Worm (Caenorhabditis elegans): Measurements from ENCODE around the gene F41G3.18.

Gene F41G3.18

DNA sequence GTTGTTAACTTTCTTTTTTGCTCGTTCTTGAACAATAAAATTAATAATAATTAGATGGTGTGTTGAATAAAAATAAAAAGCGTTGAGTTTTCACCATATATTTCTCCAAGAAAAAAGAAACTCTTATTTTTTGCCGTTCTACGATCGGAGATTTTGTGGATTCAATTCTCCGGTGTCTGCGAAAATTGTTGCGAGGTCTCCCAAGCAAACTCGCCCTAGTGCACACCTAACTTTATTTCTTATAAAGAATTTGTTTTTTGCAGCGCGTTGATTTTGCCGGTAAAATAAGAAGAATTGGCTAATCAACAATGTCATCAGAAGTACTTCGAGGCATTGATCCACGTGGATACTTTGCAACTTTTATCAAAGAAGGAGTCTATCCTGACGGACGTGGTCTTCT lies 26.7 kb upstream of the F41G3.18 start, which contains the start of gene exos-8 (continued):
- TF ChIP-seq die-1 (tag; optimal IDR thresholded peaks at IDR 0.05) = peak; percentile 19
- peak; percentile 60 for TF ChIP-seq ceh-27 (GFP tag; optimal IDR thresholded peaks at IDR 0.05)
- TF ChIP-seq ZK185.1 (tag; optimal IDR thresholded peaks at IDR 0.05; ENCODE audit: poor library complexity, severe bottlenecking) = peak; percentile 48
- TF ChIP-seq attf-3 (GFP tag; conservative IDR thresholded peaks at IDR 0.05) = peak; percentile 65
- TF ChIP-seq him-1 (tag; optimal IDR thresholded peaks at IDR 0.05) = peak; percentile 12
- TF ChIP-seq ztf-3 (GFP tag; optimal IDR thresholded peaks at IDR 0.05) = no peak
- TF ChIP-seq unc-62 (GFP tag; optimal IDR thresholded peaks at IDR 0.05) = no peak
- no peak for TF ChIP-seq chd-7 (tag; optimal IDR thresholded peaks at IDR 0.05)
- no peak for TF ChIP-seq nhr-120 (GFP tag; IDR thresholded peaks at IDR 0.05)
- no peak for TF ChIP-seq hrde-1 (tag; optimal IDR thresholded peaks at IDR 0.05; ENCODE audit: borderline replicate concordance)
- no peak for TF ChIP-seq ztf-22 (GFP tag; optimal IDR thresholded peaks at IDR 0.05)
- peak; percentile 57 for TF ChIP-seq dox-1 (GFP tag; IDR thresholded peaks at IDR 0.05)
- peak; percentile 41; the same call in 1 of the 2 replicates for TF ChIP-seq hmg-1.2 (GFP tag; IDR thresholded peaks at IDR 0.05)
- peak; percentile 87 for TF ChIP-seq attf-5 (GFP tag; optimal IDR thresholded peaks at IDR 0.05)
- no peak for TF ChIP-seq ztf-6 (GFP tag; IDR thresholded peaks at IDR 0.05)
- TF ChIP-seq let-526 (GFP tag; IDR thresholded peaks at IDR 0.05) = no peak
- TF ChIP-seq F49E8.2 (tag; optimal IDR thresholded peaks at IDR 0.05; ENCODE audit: insufficient read depth) = no peak
- TF ChIP-seq F57A8.1 (GFP tag; optimal IDR thresholded peaks at IDR 0.05) = no peak
- no peak for TF ChIP-seq nfya-2 (GFP tag; IDR thresholded peaks at IDR 0.05)
- TF ChIP-seq ceh-58 (GFP tag; IDR thresholded peaks at IDR 0.05) = no peak
- TF ChIP-seq D2030.7 (GFP tag; IDR thresholded peaks at IDR 0.05) = peak; percentile 69; the same call in 1 of the 2 replicates
- no peak for TF ChIP-seq rcor-1 (GFP tag; IDR thresholded peaks at IDR 0.05)
- TF ChIP-seq F23B12.7 (tag; optimal IDR thresholded peaks at IDR 0.05; ENCODE audit: insufficient read depth) = peak; percentile 86
- 0 out of 2 replicates have a peak, but pooled peaks have one; percentile 20 for TF ChIP-seq egl-44 (GFP tag; IDR thresholded peaks at IDR 0.05)
- TF ChIP-seq egrh-3 (GFP tag; IDR thresholded peaks at IDR 0.05) = no peak
- no peak for TF ChIP-seq T07F8.4 (tag; optimal IDR thresholded peaks at IDR 0.05)
- no peak for TF ChIP-seq zim-3 (tag; optimal IDR thresholded peaks at IDR 0.05)
- no peak for TF ChIP-seq hmg-20 (GFP tag; IDR thresholded peaks at IDR 0.05)
- no peak for TF ChIP-seq F10E7.11 (tag; optimal IDR thresholded peaks at IDR 0.05)
- 0 out of 2 replicates have a peak, but pooled peaks have one; percentile 60 for TF ChIP-seq aptf-2 (GFP tag; conservative IDR thresholded peaks at IDR 0.05)
- peak; percentile 55 for TF ChIP-seq tbp1 (GFP tag; optimal IDR thresholded peaks at IDR 0.05)
- no peak for TF ChIP-seq bed-1 (GFP tag; IDR thresholded peaks at IDR 0.05)
- peak; percentile 44 for TF ChIP-seq akir-1 (GFP tag; optimal IDR thresholded peaks at IDR 0.05)
- no peak for TF ChIP-seq ekl-4 (GFP tag; IDR thresholded peaks at IDR 0.05)
- no peak for TF ChIP-seq C06A6.2 (GFP tag; conservative IDR thresholded peaks at IDR 0.05)
- no peak for TF ChIP-seq F39B2.1 (GFP tag; IDR thresholded peaks at IDR 0.05)
- no peak for TF ChIP-seq snpc-3.4 (tag; optimal IDR thresholded peaks at IDR 0.05)
- TF ChIP-seq snpc-1.1 (tag; optimal IDR thresholded peaks at IDR 0.05; ENCODE audit: insufficient read depth) = no peak
- TF ChIP-seq mxl-1 (tag; optimal IDR thresholded peaks at IDR 0.05) = no peak
- no peak for TF ChIP-seq ztf-25 (GFP tag; IDR thresholded peaks at IDR 0.05)
- no peak for TF ChIP-seq ets-4 (GFP tag; optimal IDR thresholded peaks at IDR 0.05)
- peak; percentile 92 for TF ChIP-seq mcd-1 (GFP tag; IDR thresholded peaks at IDR 0.05)
- no peak for TF ChIP-seq hsf-1 (GFP tag; IDR thresholded peaks at IDR 0.05)
- peak; percentile 97 for TF ChIP-seq ceh-100 (GFP tag; IDR thresholded peaks at IDR 0.05)
- TF ChIP-seq Y56A3A.18 (GFP tag; IDR thresholded peaks at IDR 0.05) = no peak
- no peak for TF ChIP-seq nhr-179 (tag; optimal IDR thresholded peaks at IDR 0.05)
- no peak for TF ChIP-seq K11D2.4 (GFP tag; IDR thresholded peaks at IDR 0.05)
- TF ChIP-seq dpl-1 (GFP tag; optimal IDR thresholded peaks at IDR 0.05) = peak; percentile 37
- no peak for TF ChIP-seq T26A5.8 (tag; optimal IDR thresholded peaks at IDR 0.05)

Measured in whole organism, young adult.